Fruit fly (Drosophila melanogaster) whole organism, wandering third instar larva: ENCODE results near the gene CG2017.

ENCODE experiments used
- Dfd ChIP-seq: fragments of >200 bp; optimal IDR thresholded peaks from 2 replicates; lab custom pipeline; 2017; ENCODE audit warnings: missing biosample characterization, missing genetic modification characterization
- Hr78 ChIP-seq: fragments of >200 bp; optimal IDR thresholded peaks from 2 replicates; lab custom pipeline; 2017; ENCODE audit warnings: missing biosample characterization, missing genetic modification characterization
- Myc ChIP-seq: fragments of >200 bp; optimal IDR thresholded peaks from 2 replicates; lab custom pipeline; 2017
- OdsH ChIP-seq: fragments of 200-800 bp; sonication (Bioruptor generic); optimal IDR thresholded peaks from 2 replicates; lab custom pipeline; 2016; ENCODE audit warnings: missing biosample characterization, mild to moderate bottlenecking, missing genetic modification characterization
- dmrt93B ChIP-seq: fragments of 200-800 bp; sonication (Bioruptor generic); optimal IDR thresholded peaks from 2 replicates; lab custom pipeline; 2018; ENCODE audit warnings: missing biosample characterization, mild to moderate bottlenecking, missing genetic modification characterization
- fru ChIP-seq: fragments of 200-800 bp; sonication (Bioruptor generic); optimal IDR thresholded peaks from 3 replicates; lab custom pipeline; 2016; ENCODE audit warnings: missing biosample characterization, mild to moderate bottlenecking, missing genetic modification characterization
- h ChIP-seq: fragments of 200-800 bp; sonication (Bioruptor generic); optimal IDR thresholded peaks from 3 replicates; lab custom pipeline; 2016; ENCODE audit warnings: missing biosample characterization, mild to moderate bottlenecking, missing genetic modification characterization
- lola ChIP-seq: fragments of >200 bp; optimal IDR thresholded peaks from 2 replicates; lab custom pipeline; 2017; ENCODE audit warnings: missing biosample characterization, missing genetic modification characterization
- pan ChIP-seq: fragments of >200 bp; optimal IDR thresholded peaks from 2 replicates; lab custom pipeline; 2017
- psq ChIP-seq: fragments of 200-800 bp; sonication (Bioruptor generic); optimal IDR thresholded peaks from 3 replicates; lab custom pipeline; 2017; ENCODE audit warnings: missing biosample characterization, mild to moderate bottlenecking, missing genetic modification characterization, moderate library complexity
- sage ChIP-seq: fragments of 200-800 bp; sonication (Bioruptor generic); optimal IDR thresholded peaks from 2 replicates; lab custom pipeline; 2016; ENCODE audit warnings: missing biosample characterization, mild to moderate bottlenecking, missing genetic modification characterization
- usp ChIP-seq: fragments of >200 bp; optimal IDR thresholded peaks from 2 replicates; lab custom pipeline; 2017; ENCODE audit warnings: missing biosample characterization, missing genetic modification characterization

- TF ChIP-seq dmrt93B (GFP tag; lab: Kevin White, UChicago) = peak; percentile 28
- no peak for TF ChIP-seq lola (GFP tag; lab: Kevin White, UChicago)
- TF ChIP-seq Dfd (GFP tag; lab: Kevin White, UChicago) = no peak
- no peak for TF ChIP-seq pan (lab: Kevin White, UChicago)
- no peak for TF ChIP-seq h (GFP tag; lab: Kevin White, UChicago)
- TF ChIP-seq sage (GFP tag; lab: Kevin White, UChicago) = no peak
- peak; percentile 34 for TF ChIP-seq psq (GFP tag; lab: Kevin White, UChicago)
- no peak for TF ChIP-seq fru (GFP tag; lab: Kevin White, UChicago)
- no peak for TF ChIP-seq usp (GFP tag; lab: Kevin White, UChicago)
- TF ChIP-seq Myc (lab: Kevin White, UChicago) = peak; percentile 98
- TF ChIP-seq OdsH = peak; percentile 44
- no peak for TF ChIP-seq Hr78 (GFP tag; lab: Kevin White, UChicago)
Observed at dm6 chr3R:5856215-5856614, 6.0 kb downstream of the CG2017 start, which contains the start of the genes disp and ECSIT.
